Fruit fly (Drosophila melanogaster) whole organism, embryonic: Measurements from ENCODE around the gene CG44000.

Source experiments
- Abd-B ChIP-seq: fragments of 200-800 bp; sonication (Bioruptor generic); optimal IDR thresholded peaks from 2 replicates; lab custom pipeline; 2018; ENCODE audit warnings: missing biosample characterization, mild to moderate bottlenecking, missing genetic modification characterization, moderate library complexity
- CG10209 ChIP-seq: fragments of 200-800 bp; sonication (Bioruptor generic); optimal IDR thresholded peaks from 3 replicates; lab custom pipeline; 2017; ENCODE audit warnings: missing biosample characterization, mild to moderate bottlenecking, missing genetic modification characterization, missing genetic modification reagents
- CG1024 ChIP-seq: fragments of 200-800 bp; sonication (Bioruptor generic); IDR thresholded peaks from 2 replicates; pipeline ENCODE4 v1.3.6; 2022; ENCODE audit warnings: missing biosample characterization, missing genetic modification characterization
- CG1233 ChIP-seq: fragments of 200-800 bp; sonication (Bioruptor generic); optimal IDR thresholded peaks from 4 replicates; lab custom pipeline; 2018; ENCODE audit warnings: missing biosample characterization, mild to moderate bottlenecking, missing genetic modification characterization
- CG14050 ChIP-seq: fragments of 200-800 bp; sonication (Bioruptor generic); IDR thresholded peaks from 3 replicates; pipeline ENCODE4 v1.3.6; 2022; ENCODE audit warnings: missing biosample characterization, missing genetic modification characterization
- CG14710 ChIP-seq: fragments of 200-800 bp; sonication (Bioruptor generic); optimal IDR thresholded peaks from 3 replicates; lab custom pipeline; 2019; ENCODE audit warnings: missing biosample characterization, mild to moderate bottlenecking, missing genetic modification characterization, moderate library complexity
- CG15011 ChIP-seq: fragments of 200-800 bp; sonication (Bioruptor generic); optimal IDR thresholded peaks from 3 replicates; lab custom pipeline; 2018; ENCODE audit warnings: missing biosample characterization, mild to moderate bottlenecking, missing genetic modification characterization
- CG1647 ChIP-seq: fragments of 200-800 bp; sonication (Bioruptor generic); optimal IDR thresholded peaks from 3 replicates; lab custom pipeline; 2016; ENCODE audit warnings: missing biosample characterization, missing genetic modification characterization
- CG17361 ChIP-seq: fragments of 200-800 bp; sonication (Bioruptor generic); IDR thresholded peaks from 3 replicates; pipeline ENCODE4 v1.3.6; 2022; ENCODE audit warnings: missing biosample characterization, missing genetic modification characterization
- CG17385 ChIP-seq: fragments of 200-800 bp; sonication (Bioruptor generic); optimal IDR thresholded peaks from 3 replicates; lab custom pipeline; 2018; ENCODE audit warnings: missing biosample characterization, mild to moderate bottlenecking, missing genetic modification characterization
- CG1792 ChIP-seq: fragments of 200-800 bp; sonication (Bioruptor generic); optimal IDR thresholded peaks from 2 replicates; lab custom pipeline; 2016; ENCODE audit warnings: missing biosample characterization, missing genetic modification characterization
- CG32767 ChIP-seq: fragments of 200-800 bp; sonication (Bioruptor generic); IDR thresholded peaks from 2 replicates; pipeline ENCODE4 v1.3.6; 2022; ENCODE audit warnings: missing biosample characterization, missing genetic modification characterization
- CG3281 ChIP-seq: fragments of 200-800 bp; sonication (Bioruptor generic); optimal IDR thresholded peaks from 3 replicates; lab custom pipeline; 2017; ENCODE audit warnings: missing biosample characterization, mild to moderate bottlenecking, missing genetic modification characterization
- CG3407 ChIP-seq: fragments of 200-800 bp; sonication (Bioruptor generic); optimal IDR thresholded peaks from 2 replicates; lab custom pipeline; 2018; ENCODE audit warnings: missing biosample characterization, mild to moderate bottlenecking, missing genetic modification characterization
- CG43689 ChIP-seq: fragments of 200-800 bp; sonication (Bioruptor generic); IDR thresholded peaks from 2 replicates; pipeline ENCODE4 v1.3.6; 2022; ENCODE audit warnings: missing biosample characterization, missing genetic modification characterization
- CG4617 ChIP-seq: fragments of 200-800 bp; sonication (Bioruptor generic); optimal IDR thresholded peaks from 3 replicates; lab custom pipeline; 2016; ENCODE audit warnings: missing biosample characterization, missing genetic modification characterization, borderline replicate concordance
- CG4820 ChIP-seq: fragments of 200-800 bp; sonication (Bioruptor generic); optimal IDR thresholded peaks from 3 replicates; lab custom pipeline; 2016; ENCODE audit warnings: missing biosample characterization, missing genetic modification characterization
- CG6254 ChIP-seq: fragments of 200-800 bp; sonication (Bioruptor generic); optimal IDR thresholded peaks from 3 replicates; lab custom pipeline; 2017; ENCODE audit warnings: mild to moderate bottlenecking, missing biosample characterization, missing genetic modification reagents, missing genetic modification characterization
- CG6689 ChIP-seq: fragments of 200-800 bp; sonication (Bioruptor generic); IDR thresholded peaks from 2 replicates; pipeline ENCODE4 v1.3.6; 2022; ENCODE audit warnings: missing biosample characterization, missing genetic modification characterization
- CG7556 ChIP-seq: fragments of 200-800 bp; sonication (Bioruptor generic); optimal IDR thresholded peaks from 2 replicates; lab custom pipeline; 2017; ENCODE audit warnings: missing biosample characterization, mild to moderate bottlenecking, missing genetic modification characterization
- CG8290 ChIP-seq, 3 experiments: fragments of 200-800 bp; sonication (Bioruptor generic); optimal IDR thresholded peaks; 2 replicates each; lab custom pipeline; 2016 to 2019; ENCODE audit warnings: missing biosample characterization in 3 of 3, missing genetic modification characterization in 3 of 3, mild to moderate bottlenecking in 2 of 3, moderate library complexity in 1 of 3
- CG8359 ChIP-seq: fragments of 200-800 bp; sonication (Bioruptor generic); optimal IDR thresholded peaks from 2 replicates; lab custom pipeline; 2017; ENCODE audit warnings: missing biosample characterization, mild to moderate bottlenecking, missing genetic modification characterization, borderline replicate concordance
- CG8478 ChIP-seq: fragments of >200 bp; optimal IDR thresholded peaks from 2 replicates; lab custom pipeline; 2018
- CG9932 ChIP-seq: fragments of 200-800 bp; sonication (Bioruptor generic); IDR thresholded peaks from 2 replicates; pipeline ENCODE4 v1.3.6; 2022; ENCODE audit warnings: missing biosample characterization, missing genetic modification characterization
- E2f1 ChIP-seq: fragments of 200-800 bp; sonication (Bioruptor generic); IDR thresholded peaks from 2 replicates; pipeline ENCODE4 v1.3.6; 2022; ENCODE audit warnings: missing biosample characterization, missing genetic modification characterization
- E2f2 ChIP-seq: fragments of 200-800 bp; sonication (Bioruptor generic); IDR thresholded peaks from 2 replicates; pipeline ENCODE4 v1.3.6; 2022; ENCODE audit warnings: missing biosample characterization, missing genetic modification characterization
- HLHmδ ChIP-seq: fragments of 200-800 bp; sonication (Bioruptor generic); optimal IDR thresholded peaks from 2 replicates; lab custom pipeline; 2018; ENCODE audit warnings: missing biosample characterization, mild to moderate bottlenecking, missing genetic modification characterization, moderate library complexity
- Mes4 ChIP-seq: fragments of 200-800 bp; sonication (Bioruptor generic); optimal IDR thresholded peaks from 2 replicates; lab custom pipeline; 2016; ENCODE audit warnings: missing biosample characterization, missing genetic modification characterization
- Mrtf ChIP-seq: fragments of 200-800 bp; sonication (Bioruptor generic); IDR thresholded peaks from 3 replicates; pipeline ENCODE4 v1.3.6; 2022; ENCODE audit warnings: missing biosample characterization, missing genetic modification characterization
- Side ChIP-seq: fragments of 200-800 bp; sonication (Bioruptor generic); optimal IDR thresholded peaks from 2 replicates; lab custom pipeline; 2016; ENCODE audit warnings: missing biosample characterization, missing genetic modification characterization
- ap ChIP-seq: fragments of 200-800 bp; sonication (Bioruptor generic); IDR thresholded peaks from 2 replicates; pipeline ENCODE4 v1.3.6; 2022; ENCODE audit warnings: missing biosample characterization, missing genetic modification characterization
- bab2 ChIP-seq: fragments of 200-800 bp; sonication (Bioruptor generic); optimal IDR thresholded peaks from 2 replicates; lab custom pipeline; 2016; ENCODE audit warnings: missing biosample characterization, missing genetic modification characterization
- chinmo ChIP-seq: fragments of 200-800 bp; sonication (Bioruptor generic); IDR thresholded peaks from 4 replicates; pipeline ENCODE4 v1.3.6; 2022; ENCODE audit warnings: missing biosample characterization, missing genetic modification characterization; ENCODE audit not compliant: partially characterized antibody
- crc ChIP-seq: fragments of 200-800 bp; sonication (Bioruptor generic); optimal IDR thresholded peaks from 2 replicates; lab custom pipeline; 2016; ENCODE audit warnings: missing biosample characterization, missing genetic modification characterization
- eve ChIP-seq, 2 experiments: fragments of >200 bp; optimal IDR thresholded peaks; 2 replicates each; lab custom pipeline; 2017; ENCODE audit warnings: missing biosample characterization in 2 of 2, missing genetic modification characterization in 2 of 2
- gro ChIP-seq: fragments of 200-800 bp; sonication (Bioruptor generic); optimal IDR thresholded peaks from 2 replicates; lab custom pipeline; 2016; ENCODE audit warnings: missing biosample characterization, missing genetic modification characterization
- gsb ChIP-seq: fragments of 200-800 bp; sonication (Bioruptor generic); IDR thresholded peaks from 2 replicates; pipeline ENCODE4 v1.3.6; 2022; ENCODE audit warnings: missing biosample characterization, missing genetic modification characterization
- hb ChIP-seq: fragments of 200-800 bp; sonication (Bioruptor generic); IDR thresholded peaks from 3 replicates; pipeline ENCODE4 v1.3.6; 2022; ENCODE audit warnings: missing biosample characterization, missing genetic modification characterization; ENCODE audit not compliant: partially characterized antibody
- inv ChIP-seq: fragments of 200-800 bp; sonication (Bioruptor generic); IDR thresholded peaks from 2 replicates; pipeline ENCODE4 v1.3.6; 2022; ENCODE audit warnings: missing biosample characterization, missing genetic modification characterization; ENCODE audit not compliant: partially characterized antibody
- klu ChIP-seq: fragments of 200-800 bp; sonication (Bioruptor generic); IDR thresholded peaks from 2 replicates; pipeline ENCODE4 v1.3.6; 2022; ENCODE audit warnings: missing biosample characterization, missing genetic modification characterization
- lola ChIP-seq, 3 experiments: fragments of >200 bp in 2 of 3; fragments of 200-800 bp in 1 of 3; sonication (Bioruptor generic) in 1 of 3; optimal IDR thresholded peaks; 2 replicates each; lab custom pipeline; 2017 to 2019; ENCODE audit warnings: missing biosample characterization in 3 of 3, missing genetic modification characterization in 3 of 3, mild to moderate bottlenecking in 1 of 3, moderate library complexity in 1 of 3
- mirr ChIP-seq: fragments of 200-800 bp; sonication (Bioruptor generic); optimal IDR thresholded peaks from 3 replicates; lab custom pipeline; 2018; ENCODE audit warnings: missing biosample characterization, mild to moderate bottlenecking, missing genetic modification characterization
- pita ChIP-seq: fragments of 200-800 bp; sonication (Bioruptor generic); optimal IDR thresholded peaks from 2 replicates; lab custom pipeline; 2017; ENCODE audit warnings: missing biosample characterization, mild to moderate bottlenecking, missing genetic modification characterization
- row ChIP-seq: fragments of 200-800 bp; sonication (Bioruptor generic); IDR thresholded peaks from 3 replicates; pipeline ENCODE4 v1.3.6; 2022; ENCODE audit warnings: missing biosample characterization, missing genetic modification characterization
- tup ChIP-seq: fragments of 200-800 bp; sonication (Bioruptor generic); optimal IDR thresholded peaks from 2 replicates; lab custom pipeline; 2016; ENCODE audit warnings: missing biosample characterization, mild to moderate bottlenecking, missing genetic modification characterization, moderate library complexity
- tx ChIP-seq: fragments of 200-800 bp; sonication (Bioruptor generic); optimal IDR thresholded peaks from 2 replicates; lab custom pipeline; 2016; ENCODE audit warnings: missing biosample characterization, missing genetic modification characterization
- vfl ChIP-seq: fragments of 200-800 bp; sonication (Bioruptor generic); optimal IDR thresholded peaks from 2 replicates; lab custom pipeline; 2016; ENCODE audit warnings: missing biosample characterization, missing genetic modification characterization
- vnd ChIP-seq: fragments of 200-800 bp; sonication (Bioruptor generic); IDR thresholded peaks from 3 replicates; pipeline ENCODE4 v1.3.6; 2022; ENCODE audit warnings: missing biosample characterization, missing genetic modification characterization; ENCODE audit not compliant: partially characterized antibody
- z ChIP-seq: fragments of 200-800 bp; sonication (Bioruptor generic); IDR thresholded peaks from 3 replicates; pipeline ENCODE4 v1.3.6; 2022; ENCODE audit warnings: missing biosample characterization, missing genetic modification characterization

CG44000 gene

DNA sequence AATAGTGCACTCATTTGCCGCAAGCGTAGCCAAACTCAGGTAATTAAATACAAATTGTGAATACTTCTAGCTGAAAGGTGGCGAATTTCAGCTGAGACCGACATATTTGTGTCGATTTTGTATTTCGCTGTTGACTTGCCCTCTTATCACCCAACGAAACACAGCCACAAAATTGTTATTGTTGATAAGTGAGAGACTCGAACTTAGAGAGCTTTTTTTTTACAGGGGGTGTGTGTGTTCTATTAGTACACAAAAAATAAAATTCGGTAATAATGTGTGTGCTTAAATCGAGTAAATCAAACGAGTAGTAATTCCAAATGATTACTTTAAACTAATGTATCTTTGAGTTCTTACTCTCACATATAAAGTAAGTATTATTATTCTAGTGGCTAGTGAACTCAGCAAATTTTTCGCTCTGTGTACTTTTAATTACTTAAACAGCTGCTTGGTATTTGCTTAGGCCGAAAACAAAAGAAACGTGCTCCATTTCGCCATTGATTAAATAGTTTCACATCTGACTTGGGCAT, 17.9 kb downstream of the CG44000 start (continued):
- TF ChIP-seq bab2 (GFP tag; lab: Kevin White, UChicago) (peak; percentile 56), gsb (GFP tag; lab: Robert Waterston, UW) (peak; percentile 49), CG4820 (GFP tag; lab: Kevin White, UChicago) (peak; percentile 15), Mes4 (GFP tag; lab: Kevin White, UChicago) (no peak), eve (GFP tag; optimal IDR thresholded peaks at IDR 0.05; lab: Kevin White, UChicago) (no peak), pita (GFP tag; lab: Kevin White, UChicago) (no peak), gro (GFP tag; lab: Kevin White, UChicago) (peak; percentile 27), inv (GFP tag; lab: Robert Waterston, UW) (no peak), vfl (GFP tag; lab: Kevin White, UChicago) (no peak), CG32767 (GFP tag; lab: Robert Waterston, UW) (no peak), lola (GFP tag; optimal IDR thresholded peaks at IDR 0.05; lab: Kevin White, UChicago) (peak in 1 of 3 experiments; percentile 52), CG14710 (peak; percentile 28), CG3407 (GFP tag; lab: Kevin White, UChicago) (peak; percentile 47), Side (GFP tag; lab: Kevin White, UChicago) (peak; percentile 84), row (peak; percentile 80), z (GFP tag; lab: Robert Waterston, UW) (peak; percentile 60; the same call in 2 of the 3 replicates), CG4617 (GFP tag; lab: Kevin White, UChicago) (no peak), CG3281 (peak; percentile 80), tx (no peak), Abd-B (GFP tag; lab: Kevin White, UChicago) (peak; percentile 51), CG1233 (GFP tag; lab: Kevin White, UChicago) (peak; percentile 52), ap (peak; percentile 63), CG9932 (GFP tag; lab: Robert Waterston, UW) (peak; percentile 80), CG15011 (GFP tag; lab: Kevin White, UChicago) (peak; percentile 53), CG8478 (lab: Kevin White, UChicago) (no peak), CG7556 (peak; percentile 75), CG8359 (GFP tag; lab: Kevin White, UChicago) (peak; percentile 15), E2f1 (GFP tag; lab: Robert Waterston, UW) (peak; percentile 45; the same call in 1 of the 2 replicates), mirr (peak; percentile 69), CG1792 (GFP tag; lab: Kevin White, UChicago) (peak; percentile 56), hb (GFP tag; lab: Robert Waterston, UW) (no peak), HLHmδ (GFP tag; lab: Kevin White, UChicago) (no peak), crc (GFP tag; lab: Kevin White, UChicago) (peak; percentile 83), tup (GFP tag; lab: Kevin White, UChicago) (peak; percentile 56), Mrtf (GFP tag; lab: Robert Waterston, UW) (peak; percentile 36; the same call in 2 of the 3 replicates), klu (GFP tag; lab: Robert Waterston, UW) (peak; percentile 54), CG14050 (GFP tag; lab: Robert Waterston, UW) (0 out of 3 replicates have a peak, but pooled peaks have one; percentile 27), chinmo (no peak), CG17361 (peak; percentile 60), vnd (GFP tag; lab: Robert Waterston, UW) (no peak), CG6689 (GFP tag; lab: Robert Waterston, UW) (peak; percentile 40; the same call in 1 of the 2 replicates), CG8290 (GFP tag; optimal IDR thresholded peaks at IDR 0.05; lab: Kevin White, UChicago) (peak; percentile 17), CG8290 (tag; optimal IDR thresholded peaks at IDR 0.05; lab: Kevin White, UChicago) (peak in 1 of 2 experiments; percentile 49), CG1024 (GFP tag; lab: Robert Waterston, UW) (peak; percentile 41; the same call in 1 of the 2 replicates), CG6254 (GFP tag; lab: Kevin White, UChicago) (peak; percentile 59), CG17385 (GFP tag; lab: Kevin White, UChicago) (peak; percentile 67), E2f2 (GFP tag; lab: Robert Waterston, UW) (peak; percentile 47; the same call in 1 of the 2 replicates), CG10209 (GFP tag; lab: Kevin White, UChicago) (peak; percentile 66), CG1647 (GFP tag; lab: Kevin White, UChicago) (peak; percentile 55), CG43689 (0 out of 2 replicates have a peak, but pooled peaks have one; percentile 36)
